Fruit fly (Drosophila melanogaster): ENCODE data around the gene mys.

Gene mys

dm6 chrX:8061392-8062179, at the start of gene mys (continued):
- TF ChIP-seq CG1832 (GFP tag; optimal IDR thresholded peaks at IDR 0.05), result no peak
- TF ChIP-seq so (GFP tag; IDR thresholded peaks at IDR 0.05), result no peak
- TF ChIP-seq CG10209 (GFP tag; optimal IDR thresholded peaks at IDR 0.05), result peak; percentile 64
- TF ChIP-seq Blimp-1 (GFP tag; optimal IDR thresholded peaks at IDR 0.05), result peak; percentile 23
- TF ChIP-seq CG2712 (tag; optimal IDR thresholded peaks at IDR 0.05), result peak; percentile 55
- peak; percentile 76 for TF ChIP-seq pum (GFP tag; optimal IDR thresholded peaks at IDR 0.05)
- TF ChIP-seq gcm2 (GFP tag; optimal IDR thresholded peaks at IDR 0.05), result peak; percentile 17
- TF ChIP-seq CG10147 (GFP tag; optimal IDR thresholded peaks at IDR 0.05), result no peak
- TF ChIP-seq dati (GFP tag; IDR thresholded peaks at IDR 0.05), result peak; percentile 16; the same call in 1 of the 2 replicates
- TF ChIP-seq CG6813 (GFP tag; optimal IDR thresholded peaks at IDR 0.05), result no peak
- no peak for TF ChIP-seq h (optimal IDR thresholded peaks at IDR 0.05)
- TF ChIP-seq Rfx (GFP tag; IDR thresholded peaks at IDR 0.05), result peak; percentile 90
- TF ChIP-seq vfl (GFP tag; optimal IDR thresholded peaks at IDR 0.05), result peak; percentile 18
- peak; percentile 23 for TF ChIP-seq CG12071 (GFP tag; optimal IDR thresholded peaks at IDR 0.05)
- peak; percentile 47 for TF ChIP-seq CG9727 (GFP tag; optimal IDR thresholded peaks at IDR 0.05)
- peak; percentile 42; the same call in 1 of the 2 replicates for TF ChIP-seq CG7372 (GFP tag; IDR thresholded peaks at IDR 0.05)
- TF ChIP-seq tna (GFP tag; IDR thresholded peaks at IDR 0.05; ENCODE audit: partially characterized antibody), result peak; percentile 90
- TF ChIP-seq crc (GFP tag; optimal IDR thresholded peaks at IDR 0.05), result peak; percentile 36
- TF ChIP-seq CG17612 (GFP tag; IDR thresholded peaks at IDR 0.05), result peak; percentile 55; the same call in 1 of the 2 replicates
- peak; percentile 33 for TF ChIP-seq CG3407 (GFP tag; optimal IDR thresholded peaks at IDR 0.05)
- peak; percentile 20 for TF ChIP-seq CG17359 (tag; optimal IDR thresholded peaks at IDR 0.05)
- peak; percentile 46 to 58 for TF ChIP-seq chif (GFP tag; optimal IDR thresholded peaks at IDR 0.05)
- no peak for TF ChIP-seq ro (GFP tag; IDR thresholded peaks at IDR 0.05)
- TF ChIP-seq Hmx (GFP tag; optimal IDR thresholded peaks at IDR 0.05), result no peak
- no peak for TF ChIP-seq tap (tag; optimal IDR thresholded peaks at IDR 0.05)
- no peak for TF ChIP-seq corto (GFP tag; optimal IDR thresholded peaks at IDR 0.05)
- TF ChIP-seq Aef1 (GFP tag; IDR thresholded peaks at IDR 0.05), result peak; percentile 63
- TF ChIP-seq CG14860 (GFP tag; IDR thresholded peaks at IDR 0.05; ENCODE audit: partially characterized antibody), result peak; percentile 85
- peak; percentile 34 for TF ChIP-seq luna (GFP tag; optimal IDR thresholded peaks at IDR 0.05)
- TF ChIP-seq sisA (GFP tag; IDR thresholded peaks at IDR 0.05), result peak; percentile 63
- peak; percentile 45; the same call in 1 of the 2 replicates for TF ChIP-seq stc (GFP tag; IDR thresholded peaks at IDR 0.05)
- peak; percentile 63; the same call in 1 of the 2 replicates for TF ChIP-seq Ptx1 (GFP tag; IDR thresholded peaks at IDR 0.05)
- TF ChIP-seq wek (GFP tag; optimal IDR thresholded peaks at IDR 0.05), result peak; percentile 13
- peak; percentile 91 for TF ChIP-seq inv (GFP tag; IDR thresholded peaks at IDR 0.05; ENCODE audit: partially characterized antibody)
- peak; percentile 92 for TF ChIP-seq hb (GFP tag; IDR thresholded peaks at IDR 0.05; ENCODE audit: partially characterized antibody)
- TF ChIP-seq CG10462 (GFP tag; optimal IDR thresholded peaks at IDR 0.05), result peak; percentile 1
- TF ChIP-seq Dip2 (GFP tag; IDR thresholded peaks at IDR 0.05), result no peak
- TF ChIP-seq CG12659 (GFP tag; optimal IDR thresholded peaks at IDR 0.05), result peak; percentile 92
- peak; percentile 44 for TF ChIP-seq trh (GFP tag; optimal IDR thresholded peaks at IDR 0.05)
- peak; percentile 13 for TF ChIP-seq az2 (GFP tag; optimal IDR thresholded peaks at IDR 0.05)
- peak; percentile 70 for TF ChIP-seq CG30403 (GFP tag; optimal IDR thresholded peaks at IDR 0.05)
- no peak for TF ChIP-seq sqz (GFP tag; optimal IDR thresholded peaks at IDR 0.05)
- TF ChIP-seq cas (GFP tag; IDR thresholded peaks at IDR 0.05), result peak; percentile 65
- peak; percentile 87 for TF ChIP-seq CG2129 (GFP tag; IDR thresholded peaks at IDR 0.05; ENCODE audit: partially characterized antibody)
- no peak for TF ChIP-seq tio (GFP tag; optimal IDR thresholded peaks at IDR 0.05)
- no peak for TF ChIP-seq prd (optimal IDR thresholded peaks at IDR 0.05)
- peak; percentile 60 for TF ChIP-seq prd (GFP tag; IDR thresholded peaks at IDR 0.05)
- peak; percentile 39 for TF ChIP-seq Bteb2 (GFP tag; optimal IDR thresholded peaks at IDR 0.05)
- peak; percentile 54; the same call in 1 of the 2 replicates for TF ChIP-seq HLH3B (GFP tag; IDR thresholded peaks at IDR 0.05)
